Fruit fly (Drosophila melanogaster): ENCODE results near the gene Vml.

The Vml gene

DNA sequence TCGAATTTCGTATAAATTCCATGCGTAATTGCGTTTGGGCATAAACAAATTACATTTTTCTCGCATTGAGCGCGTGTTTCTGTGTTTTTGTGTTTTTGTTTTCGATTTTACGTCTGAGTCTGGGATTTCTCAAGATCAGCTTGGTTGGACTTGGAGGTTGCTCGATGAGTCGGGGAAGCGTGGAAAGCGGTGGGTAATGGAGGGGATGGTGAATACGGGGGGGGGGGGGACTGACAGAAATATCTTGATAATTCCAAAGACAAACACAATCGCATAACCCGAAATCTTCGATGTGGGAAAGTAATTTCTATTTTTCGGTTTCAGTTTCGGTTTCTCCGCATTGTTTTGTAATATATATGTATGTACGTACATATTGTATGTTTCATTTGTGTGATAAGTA is 29.7 kb downstream of the Vml start (continued):
- TF ChIP-seq eve (GFP tag; optimal IDR thresholded peaks at IDR 0.05) = peak in 1 of 2 experiments; percentile 2
- TF ChIP-seq crol (GFP tag; IDR thresholded peaks at IDR 0.05) = peak; percentile 84

DNA sequence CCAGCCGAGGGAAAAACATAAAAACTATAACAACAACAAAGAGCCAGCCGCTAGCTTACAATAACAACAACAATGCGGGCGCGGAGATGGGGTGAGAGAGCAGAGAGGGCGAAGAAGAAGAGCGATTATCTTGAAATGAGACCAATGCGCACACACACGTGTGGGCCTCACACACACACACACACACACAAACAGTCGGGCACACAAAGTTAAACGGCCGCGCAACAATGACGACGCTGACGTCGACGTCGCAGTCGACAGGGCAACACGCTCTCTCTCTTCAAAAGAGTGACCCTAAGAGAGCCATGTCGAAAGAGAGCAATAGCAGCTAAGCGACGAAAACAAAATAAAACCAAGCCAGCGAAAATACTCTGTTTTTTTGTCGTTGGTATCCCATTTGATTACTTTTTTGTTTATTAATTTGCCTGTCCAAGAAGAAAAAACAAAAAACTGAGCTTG is 30.2 kb downstream of the Vml start:
- TF ChIP-seq chm (GFP tag; IDR thresholded peaks at IDR 0.05) (peak; percentile 69; the same call in 1 of the 2 replicates), Hey (tag; optimal IDR thresholded peaks at IDR 0.05) (no peak), Gsc (GFP tag; IDR thresholded peaks at IDR 0.05) (no peak), maf-S (GFP tag; optimal IDR thresholded peaks at IDR 0.05) (no peak), ci (GFP tag; IDR thresholded peaks at IDR 0.05) (peak; percentile 29; the same call in 1 of the 3 replicates), Med (GFP tag) (peak; percentile 67), h (optimal IDR thresholded peaks at IDR 0.05) (no peak), sc (optimal IDR thresholded peaks at IDR 0.05) (no peak), sc (GFP tag; optimal IDR thresholded peaks at IDR 0.05) (no peak), Abd-B (GFP tag; optimal IDR thresholded peaks at IDR 0.05) (no peak), vfl (GFP tag; optimal IDR thresholded peaks at IDR 0.05) (no peak), CG4707 (GFP tag; optimal IDR thresholded peaks at IDR 0.05) (peak; percentile 33), CG9817 (tag; optimal IDR thresholded peaks at IDR 0.05) (no peak), CG8089 (GFP tag; optimal IDR thresholded peaks at IDR 0.05) (no peak), cwo (GFP tag; optimal IDR thresholded peaks at IDR 0.05) (peak; percentile 73), CG17328 (GFP tag; IDR thresholded peaks at IDR 0.05) (no peak), CG17385 (GFP tag; optimal IDR thresholded peaks at IDR 0.05) (peak; percentile 96), MTF-1 (GFP tag; optimal IDR thresholded peaks at IDR 0.05; ENCODE audit: borderline replicate concordance) (no peak), CG3726 (GFP tag; IDR thresholded peaks at IDR 0.05) (no peak), sisA (GFP tag; IDR thresholded peaks at IDR 0.05) (no peak), phol (tag; optimal IDR thresholded peaks at IDR 0.05) (no peak), tll (GFP tag; optimal IDR thresholded peaks at IDR 0.05) (peak in 1 of 2 experiments; percentile 24), br (optimal IDR thresholded peaks at IDR 0.05) (no peak), chinmo (GFP tag; IDR thresholded peaks at IDR 0.05; ENCODE audit: partially characterized antibody) (peak; percentile 98), sqz (GFP tag; optimal IDR thresholded peaks at IDR 0.05) (peak; percentile 41), pfk (GFP tag; optimal IDR thresholded peaks at IDR 0.05) (peak; percentile 22), HmgZ (tag; optimal IDR thresholded peaks at IDR 0.05) (peak; percentile 13), abd-A (tag; optimal IDR thresholded peaks at IDR 0.05) (peak; percentile 91), BtbVII (GFP tag; optimal IDR thresholded peaks at IDR 0.05) (no peak), twi (tag; optimal IDR thresholded peaks at IDR 0.05) (no peak), Doc2 (GFP tag; IDR thresholded peaks at IDR 0.05) (no peak), Taf1 (GFP tag; IDR thresholded peaks at IDR 0.05) (no peak), Pdp1 (GFP tag; optimal IDR thresholded peaks at IDR 0.05) (no peak), CG3163 (GFP tag; optimal IDR thresholded peaks at IDR 0.05) (peak; percentile 98), CG1233 (GFP tag; optimal IDR thresholded peaks at IDR 0.05) (no peak), CG15479 (GFP tag; optimal IDR thresholded peaks at IDR 0.05) (peak; percentile 97), gem (tag; optimal IDR thresholded peaks at IDR 0.05) (no peak), pros (GFP tag; optimal IDR thresholded peaks at IDR 0.05) (peak; percentile 94), Adf1 (GFP tag; IDR thresholded peaks at IDR 0.05) (peak; percentile 98), yki (optimal IDR thresholded peaks at IDR 0.05) (peak; percentile 72), slbo (GFP tag; IDR thresholded peaks at IDR 0.05) (no peak), kni (GFP tag; optimal IDR thresholded peaks at IDR 0.05) (peak; percentile 96), exex (tag; optimal IDR thresholded peaks at IDR 0.05) (peak; percentile 27), D (optimal IDR thresholded peaks at IDR 0.05) (no peak), D (GFP tag; optimal IDR thresholded peaks at IDR 0.05) (no peak), CG1529 (GFP tag; optimal IDR thresholded peaks at IDR 0.05) (no peak), gro (GFP tag; optimal IDR thresholded peaks at IDR 0.05) (peak; percentile 35), CG18011 (GFP tag; optimal IDR thresholded peaks at IDR 0.05) (no peak)

Measured in whole organism, embryonic.